Worm (Caenorhabditis elegans): ENCODE measurements around the gene feh-1.

The feh-1 gene

DNA sequence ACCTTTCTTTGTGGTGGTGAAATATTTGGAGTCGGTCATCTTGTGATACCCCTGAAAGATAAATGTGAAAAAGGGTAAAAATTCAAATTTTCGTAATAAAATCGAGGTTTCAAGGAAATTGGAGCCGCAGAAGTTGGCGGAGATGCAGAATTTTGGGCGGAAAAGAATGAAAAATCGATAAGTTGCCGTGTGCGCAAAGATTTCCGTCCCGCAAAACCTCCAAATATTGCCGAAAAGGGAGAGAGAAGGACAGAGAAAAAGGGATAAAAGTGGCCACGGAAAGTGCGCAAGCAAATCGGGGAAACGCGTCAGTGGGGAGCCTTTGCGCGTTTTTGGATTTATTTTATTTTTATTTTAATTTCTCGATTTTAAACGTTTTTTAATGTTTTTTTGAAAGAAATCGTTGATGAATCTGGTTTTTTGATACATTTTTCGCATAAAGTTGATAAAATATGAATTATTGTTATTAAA lies 47.3 kb downstream of the feh-1 start, which contains the start of gene apb-1 (continued):
- no peak for TF ChIP-seq php-3 (GFP tag; IDR thresholded peaks at IDR 0.05)
- TF ChIP-seq dmd-6 (GFP tag; IDR thresholded peaks at IDR 0.05), result no peak; the same call in 1 of the 2 replicates
- peak; percentile 56 for TF ChIP-seq nhr-77 (tag; optimal IDR thresholded peaks at IDR 0.05)
- no peak; the same call in 1 of the 2 replicates for TF ChIP-seq tra-1 (GFP tag; IDR thresholded peaks at IDR 0.05)

DNA sequence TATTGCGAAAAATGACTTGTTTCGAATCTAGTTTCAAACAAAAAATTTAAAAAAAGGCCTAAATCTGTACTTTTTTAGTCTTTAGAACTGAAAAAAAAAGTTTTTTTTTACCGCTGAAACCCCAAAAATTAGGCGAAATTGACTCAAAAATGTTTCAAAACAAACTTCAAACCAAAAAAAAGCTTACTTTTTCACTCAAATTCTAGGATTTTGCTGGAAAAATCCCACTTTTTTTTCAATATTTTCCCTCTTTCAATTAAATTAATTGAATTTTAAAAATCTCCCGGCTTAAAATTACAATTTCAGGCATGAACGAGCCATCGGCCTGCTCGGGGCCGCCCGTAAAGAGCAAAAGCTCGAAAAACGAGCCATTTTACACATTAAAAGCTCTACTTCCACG lies 48.0 kb downstream of the feh-1 start, which contains the start of gene mdt-19:
mdt-19 (plus strand) TSS at position 301 of the 400 bp plus-strand sequence.
- TF ChIP-seq egl-27 (tag; optimal IDR thresholded peaks at IDR 0.05), result no peak
- TF ChIP-seq nhr-102 (tag; optimal IDR thresholded peaks at IDR 0.05), result no peak
- no peak for TF ChIP-seq egl-43 (GFP tag; IDR thresholded peaks at IDR 0.05)
- TF ChIP-seq set-16 (GFP tag; IDR thresholded peaks at IDR 0.05), result no peak
- no peak for TF ChIP-seq snpc-1.2 (GFP tag; IDR thresholded peaks at IDR 0.05)

DNA sequence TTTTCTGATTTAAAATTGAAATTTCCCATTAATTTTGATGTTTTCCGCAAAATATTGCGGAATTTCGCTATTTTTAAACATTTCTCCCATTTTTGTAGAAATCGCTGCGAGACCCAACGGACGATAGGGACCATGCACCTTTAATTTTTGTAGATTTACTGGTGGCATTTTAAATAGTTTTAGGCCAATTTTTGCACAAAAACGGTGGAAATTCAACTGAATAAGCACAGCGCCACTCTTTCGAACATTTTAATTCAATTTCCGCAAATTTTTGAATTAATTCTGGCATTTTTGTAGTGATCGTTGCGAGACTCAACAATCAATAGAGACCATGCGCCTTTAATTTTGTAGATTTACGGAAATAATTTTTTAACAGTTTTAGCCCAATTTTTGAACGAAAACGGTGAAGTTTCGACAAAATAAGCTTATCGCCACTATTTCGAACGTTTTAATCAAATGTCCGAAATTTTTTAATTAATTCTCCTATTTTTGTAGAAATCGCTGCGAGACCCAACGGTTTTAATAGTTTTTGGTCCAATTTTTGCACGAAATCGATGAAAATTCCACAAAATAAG lies 48.9 kb downstream of the feh-1 start:
- TF ChIP-seq Y48G9A.11 (GFP tag; IDR thresholded peaks at IDR 0.05) (0 out of 2 replicates have a peak, but pooled peaks have one; percentile 42), ces-1 (GFP tag; optimal IDR thresholded peaks at IDR 0.05) (no peak), unc-130 (GFP tag; optimal IDR thresholded peaks at IDR 0.05) (peak; percentile 33), mdl-1 (tag; optimal IDR thresholded peaks at IDR 0.05) (no peak), snpc-4 (tag; optimal IDR thresholded peaks at IDR 0.05) (no peak), tra-1 (GFP tag; IDR thresholded peaks at IDR 0.05) (no peak), ceh-20 (GFP tag; IDR thresholded peaks at IDR 0.05) (no peak), lin-38 (GFP tag; IDR thresholded peaks at IDR 0.05) (peak; percentile 60), F49E8.2 (tag; optimal IDR thresholded peaks at IDR 0.05; ENCODE audit: borderline replicate concordance) (peak; percentile 76), F10B5.3 (tag; optimal IDR thresholded peaks at IDR 0.05) (no peak), set-16 (GFP tag; IDR thresholded peaks at IDR 0.05) (no peak)

DNA sequence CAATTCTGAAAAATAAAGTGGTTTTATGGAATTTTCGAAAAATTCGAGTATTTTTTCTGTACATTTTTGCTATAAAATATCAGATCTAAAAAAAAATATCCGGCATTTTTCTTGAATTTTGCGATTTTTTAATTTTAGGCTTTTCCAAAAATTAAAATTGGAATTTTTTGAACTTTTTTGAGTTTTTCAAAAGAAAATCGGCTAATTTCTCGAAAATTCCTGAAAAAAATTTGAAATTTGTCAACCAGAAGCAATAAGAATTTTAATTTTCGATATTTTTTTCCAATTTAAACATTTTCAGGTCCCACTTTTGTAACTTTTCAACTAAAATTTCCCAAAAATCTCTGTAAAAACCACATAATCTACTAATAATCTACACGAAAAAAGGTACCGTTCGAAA lies 54.0 kb downstream of the feh-1 start, which contains the start of gene Y71H2B.11:
Y71H2B.11 (plus strand) TSS at position 301 of the 400 bp plus-strand sequence.
- no peak for TF ChIP-seq dve-1 (tag; optimal IDR thresholded peaks at IDR 0.05; ENCODE audit: insufficient read depth)
- TF ChIP-seq F44E2.7 (GFP tag; IDR thresholded peaks at IDR 0.05), result no peak
- TF ChIP-seq zag-1 (tag; optimal IDR thresholded peaks at IDR 0.05), result no peak
- TF ChIP-seq dmd-9 (GFP tag; IDR thresholded peaks at IDR 0.05), result no peak
- no peak for TF ChIP-seq unc-130 (GFP tag; optimal IDR thresholded peaks at IDR 0.05)
- no peak for TF ChIP-seq arid-1 (GFP tag; conservative IDR thresholded peaks at IDR 0.05)
- no peak for TF ChIP-seq zfp-2 (tag; optimal IDR thresholded peaks at IDR 0.05)
- no peak for TF ChIP-seq spr-1 (tag; optimal IDR thresholded peaks at IDR 0.05)
- no peak for TF ChIP-seq pha-4 (GFP tag; IDR thresholded peaks at IDR 0.05)
- TF ChIP-seq pha-4 (tag; optimal IDR thresholded peaks at IDR 0.05), result no peak
- no peak for TF ChIP-seq daf-8 (GFP tag; IDR thresholded peaks at IDR 0.05)
- TF ChIP-seq nhr-10 (tag; optimal IDR thresholded peaks at IDR 0.05), result no peak
- no peak for TF ChIP-seq daf-16 (GFP tag; optimal IDR thresholded peaks at IDR 0.05)
- TF ChIP-seq daf-16 (tag; optimal IDR thresholded peaks at IDR 0.05), result no peak
- TF ChIP-seq lsy-2 (tag; optimal IDR thresholded peaks at IDR 0.05), result no peak
- TF ChIP-seq nhr-77 (tag; optimal IDR thresholded peaks at IDR 0.05), result no peak
- no peak for TF ChIP-seq zip-2 (tag; optimal IDR thresholded peaks at IDR 0.05)
- no peak for TF ChIP-seq lin-15B (tag; optimal IDR thresholded peaks at IDR 0.05)
- TF ChIP-seq gei-8 (GFP tag; optimal IDR thresholded peaks at IDR 0.05), result no peak
- TF ChIP-seq fos-1 (tag; optimal IDR thresholded peaks at IDR 0.05), result no peak
- no peak for TF ChIP-seq Y48G9A.11 (GFP tag; IDR thresholded peaks at IDR 0.05)
